Worm (Caenorhabditis elegans) whole organism, L4 larva: ENCODE measurements around the gene pqn-29.

Source experiments
- ama-1 ChIP-seq: fragments of 150-350 bp; optimal IDR thresholded peaks from 2 replicates; lab custom pipeline; 2014; ENCODE audit warnings: inconsistent platforms, mixed read lengths
- egl-27 ChIP-seq: sonication (generic microtip); optimal IDR thresholded peaks from 3 replicates; lab custom pipeline; 2017; ENCODE audit warnings: missing biosample characterization, missing genetic modification reagents, missing genetic modification characterization
- fos-1 ChIP-seq: fragments of 150-350 bp; optimal IDR thresholded peaks from 2 replicates; lab custom pipeline; 2014; ENCODE audit warnings: missing biosample characterization, missing genetic modification characterization
- lin-13 ChIP-seq: fragments of 150-350 bp; optimal IDR thresholded peaks from 2 replicates; lab custom pipeline; 2014; ENCODE audit warnings: missing biosample characterization, missing genetic modification reagents, missing genetic modification characterization
- mdl-1 ChIP-seq, 2 experiments: fragments of 150-350 bp in 1 of 2; sonication (generic microtip) in 1 of 2; optimal IDR thresholded peaks; 2 replicates each; lab custom pipeline; 2014 to 2017; ENCODE audit warnings: missing biosample characterization in 2 of 2, missing genetic modification characterization in 2 of 2
- nhr-10 ChIP-seq: fragments of 150-350 bp; optimal IDR thresholded peaks from 2 replicates; lab custom pipeline; 2014; ENCODE audit warnings: missing biosample characterization, missing genetic modification characterization
- nhr-11 ChIP-seq: fragments of 150-350 bp; optimal IDR thresholded peaks from 2 replicates; lab custom pipeline; 2014; ENCODE audit warnings: missing biosample characterization, missing genetic modification characterization
- nhr-77 ChIP-seq: fragments of 150-350 bp; optimal IDR thresholded peaks from 2 replicates; lab custom pipeline; 2014; ENCODE audit warnings: missing biosample characterization, missing genetic modification characterization
- php-3 ChIP-seq: fragments of 200-800 bp; sonication (Bioruptor generic); IDR thresholded peaks from 2 replicates; pipeline ENCODE4 v1.3.6; 2022; ENCODE audit warnings: missing genetic modification reagents, missing genetic modification characterization, missing compliant biosample characterization
- saeg-2 ChIP-seq: fragments of 200-800 bp; sonication (Bioruptor generic); IDR thresholded peaks from 2 replicates; pipeline ENCODE4 v1.3.6; 2022; ENCODE audit warnings: missing genetic modification reagents, missing genetic modification characterization, missing compliant biosample characterization
- snpc-4 ChIP-seq: fragments of 150-350 bp; optimal IDR thresholded peaks from 2 replicates; lab custom pipeline; 2014; ENCODE audit warnings: missing biosample characterization, missing genetic modification characterization
- ztf-11 ChIP-seq: fragments of 150-350 bp; optimal IDR thresholded peaks from 2 replicates; lab custom pipeline; 2014; ENCODE audit warnings: missing biosample characterization, missing genetic modification characterization

ce11 chrIII:4612334-4612953 is 33.7 kb downstream of the pqn-29 start, which contains the start of gene sel-2:
- TF ChIP-seq fos-1 (tag; lab: Kevin White, UChicago) (no peak), nhr-10 (tag; lab: Kevin White, UChicago) (no peak), nhr-11 (tag; lab: Kevin White, UChicago) (no peak), snpc-4 (tag; lab: Kevin White, UChicago) (no peak), nhr-77 (no peak), mdl-1 (tag; optimal IDR thresholded peaks at IDR 0.05; lab: Kevin White, UChicago) (no peak), lin-13 (GFP tag; lab: Kevin White, UChicago) (no peak), php-3 (GFP tag; lab: Robert Waterston, UW) (no peak), ama-1 (lab: Kevin White, UChicago) (no peak), ztf-11 (no peak), saeg-2 (GFP tag; lab: Robert Waterston, UW) (no peak), egl-27 (tag; lab: Kevin White, UChicago) (no peak)
